Fruit fly (Drosophila melanogaster) whole organism, embryonic: ENCODE results near the gene Fas2.

Source experiments
- CG1024 ChIP-seq: fragments of 200-800 bp; sonication (Bioruptor generic); IDR thresholded peaks from 2 replicates; pipeline ENCODE4 v1.3.6; 2022; ENCODE audit warnings: missing biosample characterization, missing genetic modification characterization
- CG10274 ChIP-seq: fragments of 200-800 bp; sonication (Bioruptor generic); optimal IDR thresholded peaks from 3 replicates; lab custom pipeline; 2017; ENCODE audit warnings: missing biosample characterization, mild to moderate bottlenecking, missing genetic modification characterization
- CG12155 ChIP-seq: fragments of 200-800 bp; sonication (Bioruptor generic); optimal IDR thresholded peaks from 3 replicates; lab custom pipeline; 2016; ENCODE audit warnings: missing biosample characterization, missing genetic modification characterization
- CG7928 ChIP-seq: fragments of 200-800 bp; sonication (Bioruptor generic); optimal IDR thresholded peaks from 2 replicates; lab custom pipeline; 2017; ENCODE audit warnings: missing biosample characterization, mild to moderate bottlenecking, missing genetic modification characterization
- CG8765 ChIP-seq: fragments of 200-800 bp; sonication (Bioruptor generic); IDR thresholded peaks from 2 replicates; pipeline ENCODE4 v1.3.6; 2022; ENCODE audit warnings: missing biosample characterization, missing genetic modification characterization
- CkIIα-i1 ChIP-seq: fragments of 200-800 bp; sonication (Bioruptor generic); IDR thresholded peaks from 2 replicates; pipeline ENCODE4 v1.3.6; 2022; ENCODE audit warnings: missing biosample characterization, missing genetic modification characterization
- ci ChIP-seq: fragments of 200-800 bp; sonication (Bioruptor generic); IDR thresholded peaks from 3 replicates; pipeline ENCODE4 v1.3.6; 2022; ENCODE audit warnings: missing biosample characterization, missing genetic modification characterization
- dmrt99B ChIP-seq: fragments of 200-800 bp; sonication (Bioruptor generic); optimal IDR thresholded peaks from 2 replicates; lab custom pipeline; 2018; ENCODE audit warnings: missing biosample characterization, mild to moderate bottlenecking, missing genetic modification characterization, moderate library complexity
- gro ChIP-seq: fragments of 200-800 bp; sonication (Bioruptor generic); optimal IDR thresholded peaks from 2 replicates; lab custom pipeline; 2016; ENCODE audit warnings: missing biosample characterization, missing genetic modification characterization
- tna ChIP-seq: fragments of 200-800 bp; sonication (Bioruptor generic); IDR thresholded peaks from 2 replicates; pipeline ENCODE4 v1.3.6; 2022; ENCODE audit warnings: missing biosample characterization, missing genetic modification characterization; ENCODE audit not compliant: partially characterized antibody

DNA sequence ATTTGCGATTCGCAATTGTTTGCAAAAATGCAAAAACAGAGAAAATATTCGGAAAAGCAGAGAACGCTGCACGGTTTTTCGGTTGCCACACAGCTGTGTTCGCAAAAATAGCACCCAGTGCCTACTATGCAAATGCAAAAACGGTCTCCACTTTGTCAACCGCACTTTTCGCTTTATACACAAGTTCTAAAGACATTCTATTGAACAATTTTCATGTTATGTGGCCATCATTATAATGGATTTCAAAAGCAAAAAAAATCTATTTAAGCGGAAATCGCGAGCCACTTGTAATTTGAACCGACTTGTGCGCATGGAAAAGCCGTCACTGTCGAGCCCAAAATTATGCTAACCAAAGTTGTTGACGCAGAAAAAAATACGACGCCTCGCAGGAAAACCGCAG, 54.9 kb downstream of the Fas2 start:
- TF ChIP-seq CG1024 (GFP tag; lab: Robert Waterston, UW) (no peak), CkIIα-i1 (GFP tag; lab: Robert Waterston, UW) (no peak), CG7928 (GFP tag; lab: Kevin White, UChicago) (no peak), CG8765 (GFP tag; lab: Robert Waterston, UW) (no peak), ci (no peak), gro (GFP tag; lab: Kevin White, UChicago) (no peak), CG12155 (GFP tag; lab: Kevin White, UChicago) (no peak), tna (no peak), CG10274 (GFP tag; lab: Kevin White, UChicago) (no peak), dmrt99B (peak; percentile 41)
